Fruit fly (Drosophila melanogaster): Measurements from ENCODE around the gene Ref1.

The Ref1 gene

dm6 chr3R:7075712-7076183 is 4.4 kb downstream of the Ref1 start (continued):
- TF ChIP-seq run (tag; optimal IDR thresholded peaks at IDR 0.05) (peak; percentile 70), Asciz (GFP tag; optimal IDR thresholded peaks at IDR 0.05) (peak; percentile 88), Hand (GFP tag; optimal IDR thresholded peaks at IDR 0.05) (peak; percentile 78), E2f1 (GFP tag; IDR thresholded peaks at IDR 0.05) (no peak), wor (GFP tag; IDR thresholded peaks at IDR 0.05) (no peak), Taf1 (GFP tag; IDR thresholded peaks at IDR 0.05) (no peak), chm (GFP tag; IDR thresholded peaks at IDR 0.05) (no peak), Dip2 (GFP tag; IDR thresholded peaks at IDR 0.05) (no peak), CG9817 (tag; optimal IDR thresholded peaks at IDR 0.05) (peak; percentile 78), CG12236 (GFP tag; optimal IDR thresholded peaks at IDR 0.05) (peak; percentile 77), sug (tag; optimal IDR thresholded peaks at IDR 0.05) (peak; percentile 85), ase (GFP tag; IDR thresholded peaks at IDR 0.05) (no peak), klu (GFP tag; IDR thresholded peaks at IDR 0.05) (no peak), CG9437 (GFP tag; optimal IDR thresholded peaks at IDR 0.05) (peak; percentile 80), Max (GFP tag; optimal IDR thresholded peaks at IDR 0.05) (peak; percentile 86), Awh (GFP tag; IDR thresholded peaks at IDR 0.05) (no peak), HmgD (GFP tag; optimal IDR thresholded peaks at IDR 0.05) (peak; percentile 54), fd96Cb (tag; optimal IDR thresholded peaks at IDR 0.05) (peak; percentile 87), CG7928 (GFP tag; optimal IDR thresholded peaks at IDR 0.05) (peak; percentile 65), CG7786 (GFP tag; optimal IDR thresholded peaks at IDR 0.05) (peak; percentile 92), CG33557 (GFP tag; optimal IDR thresholded peaks at IDR 0.05) (peak; percentile 65), gsb (GFP tag; IDR thresholded peaks at IDR 0.05) (no peak), CG17359 (tag; optimal IDR thresholded peaks at IDR 0.05) (peak; percentile 94), Hmr (GFP tag; optimal IDR thresholded peaks at IDR 0.05) (peak; percentile 92), sima (GFP tag; optimal IDR thresholded peaks at IDR 0.05) (peak; percentile 3), Doc3 (GFP tag; IDR thresholded peaks at IDR 0.05; ENCODE audit: partially characterized antibody) (no peak), CG10267 (tag; optimal IDR thresholded peaks at IDR 0.05) (peak; percentile 83), BEAF-32 (GFP tag; optimal IDR thresholded peaks at IDR 0.05) (no peak), repo (GFP tag; optimal IDR thresholded peaks at IDR 0.05) (peak; percentile 83), CG34422 (GFP tag; IDR thresholded peaks at IDR 0.05) (no peak), CG31441 (GFP tag; IDR thresholded peaks at IDR 0.05) (no peak), CG16813 (GFP tag; IDR thresholded peaks at IDR 0.05; ENCODE audit: partially characterized antibody) (no peak), CkIIα-i1 (GFP tag; IDR thresholded peaks at IDR 0.05) (no peak), nerfin-2 (GFP tag; IDR thresholded peaks at IDR 0.05; ENCODE audit: partially characterized antibody) (no peak), sc (optimal IDR thresholded peaks at IDR 0.05) (no peak), sc (GFP tag; optimal IDR thresholded peaks at IDR 0.05) (peak; percentile 81), exex (tag; optimal IDR thresholded peaks at IDR 0.05) (peak; percentile 76), Optix (GFP tag; IDR thresholded peaks at IDR 0.05) (no peak), NC2β (GFP tag; optimal IDR thresholded peaks at IDR 0.05) (peak; percentile 86), YL-1 (GFP tag; optimal IDR thresholded peaks at IDR 0.05) (no peak), en (GFP tag; optimal IDR thresholded peaks at IDR 0.05) (peak; percentile 85), trem (tag; optimal IDR thresholded peaks at IDR 0.05) (peak; percentile 82), ftz-f1 (GFP tag; optimal IDR thresholded peaks at IDR 0.05) (no peak), CG1832 (GFP tag; optimal IDR thresholded peaks at IDR 0.05) (no peak), cas (GFP tag; IDR thresholded peaks at IDR 0.05) (no peak), z (GFP tag; IDR thresholded peaks at IDR 0.05) (no peak), CG9932 (GFP tag; IDR thresholded peaks at IDR 0.05) (no peak), ash1 (GFP tag; optimal IDR thresholded peaks at IDR 0.05) (peak; percentile 68), cad (GFP tag; optimal IDR thresholded peaks at IDR 0.05) (no peak), CG17328 (GFP tag; IDR thresholded peaks at IDR 0.05) (no peak), sob (GFP tag; IDR thresholded peaks at IDR 0.05) (no peak), CG10431 (GFP tag; optimal IDR thresholded peaks at IDR 0.05) (peak; percentile 20)

All from whole organism, embryonic.